Worm (Caenorhabditis elegans): ENCODE data around the gene F15H10.12.
A peak's percentile ranks its signal among the peaks of the same experiment; 100 is the strongest.

Gene F15H10.12

ce11 chrV:10398431-10398830 is 11.4 kb downstream of the F15H10.12 start, which contains the start of gene ugt-2 (continued):
- TF ChIP-seq Y105C5A.15 (GFP tag; IDR thresholded peaks at IDR 0.05) (no peak), zip-11 (GFP tag; IDR thresholded peaks at IDR 0.05) (no peak), ceh-44 (GFP tag; IDR thresholded peaks at IDR 0.05) (no peak), daf-16 (GFP tag; optimal IDR thresholded peaks at IDR 0.05) (no peak), daf-16 (tag; optimal IDR thresholded peaks at IDR 0.05) (peak; percentile 39), dpl-1 (GFP tag; optimal IDR thresholded peaks at IDR 0.05) (no peak), hif-1 (tag; optimal IDR thresholded peaks at IDR 0.05) (no peak)

- TF ChIP-seq pqm-1 (tag; optimal IDR thresholded peaks at IDR 0.05) (peak; percentile 67), lin-1 (GFP tag; IDR thresholded peaks at IDR 0.05) (no peak), daf-16 (GFP tag; optimal IDR thresholded peaks at IDR 0.05) (no peak), daf-16 (tag; optimal IDR thresholded peaks at IDR 0.05) (peak; percentile 41), dpl-1 (GFP tag; optimal IDR thresholded peaks at IDR 0.05) (no peak), madf-5 (GFP tag; IDR thresholded peaks at IDR 0.05) (no peak), dve-1 (tag; optimal IDR thresholded peaks at IDR 0.05; ENCODE audit: insufficient read depth) (peak; percentile 34), hlh-11 (tag; optimal IDR thresholded peaks at IDR 0.05) (peak; percentile 15), sdz-12 (GFP tag; optimal IDR thresholded peaks at IDR 0.05) (no peak), dmd-6 (GFP tag; IDR thresholded peaks at IDR 0.05) (peak; percentile 46), nhr-28 (tag; optimal IDR thresholded peaks at IDR 0.05) (peak; percentile 63), nhr-10 (tag; optimal IDR thresholded peaks at IDR 0.05) (no peak)
Measured at ce11 chrV:10395173-10395766, 14.6 kb downstream of the F15H10.12 start, which contains the start of the genes col-151 and ugt-1. TSS of gene col-151 (minus strand) at chrV:10395223. TSS of gene ugt-1 (plus strand) at chrV:10395663.

ce11 chrV:10393708-10394107 is 16.2 kb downstream of the F15H10.12 start:
- TF ChIP-seq set-16 (GFP tag; IDR thresholded peaks at IDR 0.05) (peak; percentile 87; the same call in 1 of the 2 replicates), F49E8.2 (tag; optimal IDR thresholded peaks at IDR 0.05; ENCODE audit: borderline replicate concordance) (no peak)

ce11 chrV:10388318-10388717 is 21.6 kb downstream of the F15H10.12 start, which contains the start of gene AC3.5:
TSS of gene AC3.5 (plus strand) at chrV:10388527.
- TF ChIP-seq nhr-28 (tag; optimal IDR thresholded peaks at IDR 0.05) (peak; percentile 88), Y75B8A.6 (GFP tag; IDR thresholded peaks at IDR 0.05) (no peak), mxl-2 (GFP tag; conservative IDR thresholded peaks at IDR 0.05) (no peak), zip-2 (tag; optimal IDR thresholded peaks at IDR 0.05) (no peak), lin-13 (GFP tag; optimal IDR thresholded peaks at IDR 0.05) (no peak), ceh-82 (tag; optimal IDR thresholded peaks at IDR 0.05) (no peak), ceh-44 (GFP tag; IDR thresholded peaks at IDR 0.05) (no peak), unc-62 (GFP tag; optimal IDR thresholded peaks at IDR 0.05 in 1 of 2) (peak in 1 of 2 experiments; percentile 56), unc-62 (tag; optimal IDR thresholded peaks at IDR 0.05) (no peak), gei-8 (GFP tag; optimal IDR thresholded peaks at IDR 0.05) (no peak), spr-3 (GFP tag; optimal IDR thresholded peaks at IDR 0.05) (no peak), hif-1 (tag; optimal IDR thresholded peaks at IDR 0.05) (no peak), mxl-3 (GFP tag; optimal IDR thresholded peaks at IDR 0.05) (peak; percentile 12)

ce11 chrV:10387412-10387811 is 22.5 kb downstream of the F15H10.12 start:
- peak; percentile 31 for TF ChIP-seq nhr-28 (tag; optimal IDR thresholded peaks at IDR 0.05)
- TF ChIP-seq unc-62 (GFP tag; optimal IDR thresholded peaks at IDR 0.05 in 1 of 2), result peak in 1 of 2 experiments; percentile 2
- no peak for TF ChIP-seq unc-62 (tag; optimal IDR thresholded peaks at IDR 0.05)
- no peak for TF ChIP-seq zip-11 (GFP tag; IDR thresholded peaks at IDR 0.05)
- no peak for TF ChIP-seq nhr-76 (tag; optimal IDR thresholded peaks at IDR 0.05)

- TF ChIP-seq zip-2 (tag; optimal IDR thresholded peaks at IDR 0.05) (no peak), F10B5.3 (tag; optimal IDR thresholded peaks at IDR 0.05) (no peak)
Measured at ce11 chrV:10383950-10384349, 25.9 kb downstream of the F15H10.12 start, which contains the start of gene spe-10. TSS of gene spe-10 (plus strand) at chrV:10384250.
